Fruit fly (Drosophila melanogaster): Measurements from ENCODE around the gene PAPLA1.

The PAPLA1 gene

DNA sequence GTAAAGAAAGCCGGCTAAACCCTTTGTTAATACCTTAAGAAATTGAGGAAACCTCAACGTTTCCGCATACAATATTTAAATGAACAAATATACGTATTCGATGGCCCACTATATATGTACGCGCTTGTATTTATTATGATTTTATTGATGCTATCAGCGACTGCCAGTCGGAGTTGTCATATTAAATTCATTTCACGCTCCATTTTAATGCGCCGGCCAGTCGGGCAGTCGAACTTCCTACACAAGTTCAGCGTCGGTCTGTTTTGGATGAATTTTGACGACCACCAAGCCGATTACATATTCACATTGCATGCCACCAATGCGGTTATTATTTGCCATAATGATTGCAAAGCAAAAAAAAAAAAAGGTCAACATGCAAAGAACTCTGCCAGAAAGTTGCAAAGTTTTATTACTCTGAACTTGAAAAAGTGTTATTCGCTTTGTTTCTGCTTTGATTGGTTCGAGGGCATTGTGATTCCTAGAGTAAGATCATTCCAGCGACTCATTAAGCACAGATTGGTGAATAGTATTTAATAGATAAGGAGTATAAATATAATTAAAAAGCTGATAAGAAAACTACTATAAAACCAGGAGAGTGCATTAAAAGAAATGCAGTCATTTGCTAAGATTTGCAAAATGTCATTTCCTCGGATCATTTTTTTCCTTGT, 12.3 kb downstream of the PAPLA1 start, which contains the start of gene CG31606:
Gene CG31606, plus strand, starts transcription at position 618 of the 668 bp plus-strand sequence.
- TF ChIP-seq insv (optimal IDR thresholded peaks at IDR 0.05) = no peak
- no peak for TF ChIP-seq Myc (optimal IDR thresholded peaks at IDR 0.05)
- no peak for TF ChIP-seq Sin3A (optimal IDR thresholded peaks at IDR 0.05)
- TF ChIP-seq psq (optimal IDR thresholded peaks at IDR 0.05) = no peak
- TF ChIP-seq ttk (optimal IDR thresholded peaks at IDR 0.05) = no peak
- no peak for TF ChIP-seq h (optimal IDR thresholded peaks at IDR 0.05)

DNA sequence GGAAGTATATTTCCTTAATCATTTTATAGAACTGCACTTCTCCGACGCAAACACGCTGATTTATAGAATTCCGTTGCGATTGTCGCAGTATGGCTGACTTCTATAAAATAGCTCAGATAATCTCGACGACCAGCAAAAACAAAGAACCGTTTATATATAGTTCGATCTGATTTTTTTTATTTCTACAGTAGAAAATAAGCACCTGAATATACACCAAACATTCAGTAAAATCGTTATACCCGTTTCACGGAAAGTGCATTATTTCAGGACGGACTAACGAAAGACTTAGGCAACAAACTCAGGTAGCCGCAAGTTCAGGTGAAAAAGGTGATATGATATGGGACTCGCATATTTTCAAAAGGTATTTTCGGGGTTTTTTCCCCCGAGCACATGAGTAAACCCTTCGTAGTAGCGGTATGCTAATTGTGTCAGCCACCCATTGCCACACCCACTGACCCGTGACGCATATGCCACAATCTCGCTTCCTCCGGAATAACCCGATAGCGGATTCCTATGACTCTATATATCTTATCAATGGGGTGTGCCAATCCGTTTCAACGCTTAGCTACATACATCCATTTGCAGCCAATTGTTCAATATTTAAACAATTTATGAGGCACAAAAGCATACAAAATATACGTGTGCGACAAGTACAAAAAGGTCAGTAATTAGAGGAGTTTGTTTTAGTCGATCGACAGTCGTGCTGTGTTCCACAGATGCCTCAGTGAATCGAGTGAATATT, 14.2 kb downstream of the PAPLA1 start, which contains the start of the genes CG42763 and CG43394:
Gene CG42763, minus strand, starts transcription at position 41 of the 742 bp plus-strand sequence.
Gene CG43394, plus strand, starts transcription at position 692 of the 742 bp plus-strand sequence.
- TF ChIP-seq ttk (optimal IDR thresholded peaks at IDR 0.05) (no peak), psq (optimal IDR thresholded peaks at IDR 0.05) (no peak), Sin3A (optimal IDR thresholded peaks at IDR 0.05) (no peak), insv (optimal IDR thresholded peaks at IDR 0.05) (no peak), h (optimal IDR thresholded peaks at IDR 0.05) (no peak), Myc (optimal IDR thresholded peaks at IDR 0.05) (no peak)

DNA sequence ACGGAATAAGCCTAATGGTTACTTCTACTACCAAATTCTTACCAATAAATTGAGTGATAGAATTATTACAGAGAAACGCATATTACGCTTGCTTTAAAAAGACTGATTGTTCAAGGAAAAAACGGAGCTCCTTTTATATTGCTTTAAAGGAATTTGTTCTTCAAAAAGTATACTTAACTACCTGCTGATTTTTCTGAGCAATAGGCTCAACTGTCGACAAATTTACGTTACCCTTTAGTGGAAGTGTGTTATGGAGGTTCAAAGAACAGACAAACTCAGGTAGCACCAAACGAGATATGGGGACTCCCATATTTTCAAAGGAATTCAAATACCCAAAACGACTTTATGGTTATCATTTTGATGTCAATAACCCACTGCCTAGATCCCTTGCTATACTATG, 15.5 kb downstream of the PAPLA1 start, which contains the start of gene CG42762:
Gene CG42762, minus strand, starts transcription at position 101 of the 400 bp plus-strand sequence.
- TF ChIP-seq insv (optimal IDR thresholded peaks at IDR 0.05) = no peak
- no peak for TF ChIP-seq psq (optimal IDR thresholded peaks at IDR 0.05)
- TF ChIP-seq Myc (optimal IDR thresholded peaks at IDR 0.05) = no peak
- TF ChIP-seq h (optimal IDR thresholded peaks at IDR 0.05) = no peak

DNA sequence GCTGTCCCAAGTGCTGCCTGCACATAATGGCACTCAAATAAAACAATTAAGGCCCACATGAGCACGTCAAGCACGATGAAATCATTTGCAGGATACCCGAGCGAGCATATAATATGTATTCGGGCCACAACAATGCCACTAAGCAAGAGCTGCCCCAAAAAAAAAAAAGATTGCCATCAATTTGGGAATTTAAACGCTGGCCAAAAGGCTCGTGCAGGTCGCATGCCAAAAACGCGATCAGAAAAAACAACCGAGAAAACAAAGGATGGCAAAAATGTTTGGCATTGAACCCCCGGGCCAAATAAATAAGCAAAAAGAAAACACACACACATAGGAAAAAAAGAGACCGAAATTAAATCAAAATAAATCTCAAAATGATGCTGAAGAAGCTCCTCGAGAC, 16.7 kb downstream of the PAPLA1 start:
- TF ChIP-seq psq (optimal IDR thresholded peaks at IDR 0.05) (no peak), Sin3A (optimal IDR thresholded peaks at IDR 0.05) (no peak), h (optimal IDR thresholded peaks at IDR 0.05) (no peak), insv (optimal IDR thresholded peaks at IDR 0.05) (no peak)

DNA sequence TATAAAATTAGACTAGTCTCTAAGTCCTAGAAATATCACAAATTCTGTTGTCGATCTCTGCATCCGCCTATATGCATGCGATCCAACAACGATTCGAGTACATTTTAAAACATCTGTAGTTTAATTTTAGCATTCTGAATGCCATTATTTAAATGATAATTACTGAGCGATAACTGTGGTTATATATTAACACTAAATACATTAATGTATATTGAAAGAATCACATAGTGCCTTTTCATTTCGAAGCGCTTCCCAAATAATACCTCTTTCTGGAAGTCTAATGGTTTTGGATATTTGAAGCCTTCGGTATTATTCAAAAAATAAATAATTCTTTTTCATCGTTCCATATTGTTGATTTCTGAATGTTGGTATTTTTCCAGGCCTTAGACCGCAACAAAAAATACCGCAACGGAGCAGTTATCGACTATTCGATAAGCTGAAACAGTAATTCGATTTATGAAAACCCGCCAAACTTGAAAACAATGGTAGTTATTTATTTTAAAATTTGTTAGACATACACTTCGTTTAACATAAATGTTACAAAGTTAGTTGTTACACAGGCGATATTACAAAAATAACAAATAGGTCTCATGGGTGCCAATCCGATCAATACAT, 25.6 kb downstream of the PAPLA1 start:
- TF ChIP-seq Sin3A (optimal IDR thresholded peaks at IDR 0.05) = no peak
- no peak for TF ChIP-seq ttk (optimal IDR thresholded peaks at IDR 0.05)
- no peak for TF ChIP-seq insv (optimal IDR thresholded peaks at IDR 0.05)
- no peak for TF ChIP-seq Myc (optimal IDR thresholded peaks at IDR 0.05)
- TF ChIP-seq h (optimal IDR thresholded peaks at IDR 0.05) = no peak

DNA sequence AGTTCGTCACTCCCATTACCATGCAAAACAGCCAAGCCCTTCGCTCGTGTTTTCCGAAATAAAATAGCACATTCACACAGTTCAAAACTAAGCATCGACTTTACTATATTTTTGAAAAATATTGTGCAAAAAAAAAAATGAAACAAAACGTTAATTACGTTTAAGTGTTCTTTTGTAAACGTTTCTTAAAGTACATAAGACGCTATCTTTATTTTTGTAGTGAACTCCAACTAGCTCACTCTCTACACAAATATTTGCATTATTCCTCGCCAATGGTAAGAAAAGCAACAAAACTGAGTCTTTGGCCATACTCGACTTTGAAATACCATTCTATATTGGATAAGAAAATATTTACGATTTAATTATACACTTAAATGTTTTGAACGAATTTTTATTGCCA, 28.7 kb downstream of the PAPLA1 start:
- TF ChIP-seq insv (optimal IDR thresholded peaks at IDR 0.05) (no peak), h (optimal IDR thresholded peaks at IDR 0.05) (no peak), ttk (optimal IDR thresholded peaks at IDR 0.05) (no peak), Myc (optimal IDR thresholded peaks at IDR 0.05) (no peak), psq (optimal IDR thresholded peaks at IDR 0.05) (no peak), Sin3A (optimal IDR thresholded peaks at IDR 0.05) (no peak)

DNA sequence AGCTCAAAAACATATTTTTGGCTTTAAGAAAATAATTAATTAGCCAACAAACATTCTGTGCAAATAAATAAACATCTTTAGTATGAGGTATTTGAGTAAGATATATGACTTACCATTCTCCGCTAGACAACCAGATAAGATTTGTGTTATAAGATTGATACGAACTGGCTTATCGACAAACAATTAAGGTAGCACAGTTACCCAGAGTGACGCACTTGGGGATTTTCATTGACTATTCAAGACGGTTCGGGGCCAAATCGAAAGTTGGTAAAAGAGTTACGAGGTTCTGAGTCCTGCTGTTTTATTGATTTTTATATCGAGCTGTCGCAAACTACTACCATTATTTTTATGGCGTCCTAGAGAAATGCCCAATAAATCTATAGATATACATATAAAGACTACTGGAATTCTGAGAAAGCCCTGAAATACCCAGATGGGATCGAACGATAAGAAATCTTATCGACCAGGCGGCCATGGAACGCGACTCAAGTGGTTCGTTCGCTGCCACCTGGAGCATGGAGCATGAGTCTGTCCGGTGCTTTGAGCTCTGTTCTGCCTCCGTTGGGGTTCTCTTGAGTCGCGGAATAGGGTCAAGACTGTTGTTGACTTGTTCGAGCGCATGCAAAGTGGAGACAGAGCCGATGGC, 29.3 kb downstream of the PAPLA1 start:
- TF ChIP-seq insv (optimal IDR thresholded peaks at IDR 0.05) (no peak), ttk (optimal IDR thresholded peaks at IDR 0.05) (no peak), Myc (optimal IDR thresholded peaks at IDR 0.05) (no peak), psq (optimal IDR thresholded peaks at IDR 0.05) (no peak)

DNA sequence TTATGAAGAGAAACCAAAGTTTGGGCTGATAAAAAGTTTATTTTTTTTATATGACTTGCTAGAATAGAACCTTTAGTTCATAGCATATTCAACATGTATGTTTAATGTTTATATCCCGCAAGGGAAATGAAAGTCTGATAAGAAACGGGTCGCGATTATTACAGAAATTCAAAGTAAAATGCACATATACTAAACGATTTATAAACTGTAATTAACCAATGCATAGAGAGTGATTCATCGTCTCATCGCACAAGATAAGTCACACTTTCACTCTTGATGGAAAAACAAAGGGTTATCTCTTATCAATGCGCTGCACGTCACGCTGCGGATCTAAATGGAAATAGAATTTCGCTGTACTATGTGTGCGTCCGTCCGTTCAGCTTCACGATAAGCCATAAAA, 30.5 kb downstream of the PAPLA1 start:
- TF ChIP-seq ttk (optimal IDR thresholded peaks at IDR 0.05) (no peak), insv (optimal IDR thresholded peaks at IDR 0.05) (no peak), Sin3A (optimal IDR thresholded peaks at IDR 0.05) (no peak), h (optimal IDR thresholded peaks at IDR 0.05) (no peak), Myc (optimal IDR thresholded peaks at IDR 0.05) (no peak), psq (optimal IDR thresholded peaks at IDR 0.05) (no peak)

DNA sequence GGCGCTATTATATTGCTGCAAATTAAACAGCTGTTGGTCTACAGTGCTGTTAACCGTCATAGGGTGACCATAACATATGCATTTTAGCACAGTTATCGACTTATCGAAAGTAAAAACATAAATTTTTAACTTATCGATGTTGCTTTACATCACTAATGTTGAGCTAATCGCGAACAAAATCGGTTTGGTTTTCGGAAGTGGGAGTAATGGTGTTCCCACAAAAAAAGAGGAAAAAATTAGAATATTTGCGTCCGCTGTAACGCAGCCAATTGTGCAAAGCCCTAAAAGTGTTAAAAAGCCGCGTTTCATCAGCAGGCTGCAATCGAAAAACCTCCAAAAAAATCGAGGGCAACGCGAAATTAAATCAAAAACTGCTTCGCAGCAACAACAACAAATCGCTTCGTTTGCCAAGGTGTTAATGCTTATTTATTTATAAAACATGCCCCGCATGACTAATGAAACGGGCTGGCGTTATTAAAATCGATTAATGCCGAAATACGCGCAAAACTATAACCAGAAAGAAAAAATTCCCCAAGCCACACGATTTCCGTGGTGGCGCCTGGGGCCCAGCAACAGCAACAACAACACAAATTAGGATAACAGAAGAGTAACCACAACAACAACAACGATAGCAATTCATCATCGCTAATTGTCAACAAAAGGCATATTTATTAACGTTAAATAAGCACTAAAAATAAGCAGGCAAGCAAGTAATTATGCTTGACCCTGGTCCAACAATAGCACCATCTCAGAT, 32.4 kb downstream of the PAPLA1 start, which contains the start of the genes CG12375 and CG8668:
Gene CG12375, minus strand, starts transcription at position 42 of the 754 bp plus-strand sequence.
Gene CG8668, plus strand, starts transcription at position 153 of the 754 bp plus-strand sequence.
- TF ChIP-seq Sin3A (optimal IDR thresholded peaks at IDR 0.05) (no peak), psq (optimal IDR thresholded peaks at IDR 0.05) (no peak), Myc (optimal IDR thresholded peaks at IDR 0.05) (no peak), insv (optimal IDR thresholded peaks at IDR 0.05) (no peak), ttk (optimal IDR thresholded peaks at IDR 0.05) (no peak), h (optimal IDR thresholded peaks at IDR 0.05) (no peak)

DNA sequence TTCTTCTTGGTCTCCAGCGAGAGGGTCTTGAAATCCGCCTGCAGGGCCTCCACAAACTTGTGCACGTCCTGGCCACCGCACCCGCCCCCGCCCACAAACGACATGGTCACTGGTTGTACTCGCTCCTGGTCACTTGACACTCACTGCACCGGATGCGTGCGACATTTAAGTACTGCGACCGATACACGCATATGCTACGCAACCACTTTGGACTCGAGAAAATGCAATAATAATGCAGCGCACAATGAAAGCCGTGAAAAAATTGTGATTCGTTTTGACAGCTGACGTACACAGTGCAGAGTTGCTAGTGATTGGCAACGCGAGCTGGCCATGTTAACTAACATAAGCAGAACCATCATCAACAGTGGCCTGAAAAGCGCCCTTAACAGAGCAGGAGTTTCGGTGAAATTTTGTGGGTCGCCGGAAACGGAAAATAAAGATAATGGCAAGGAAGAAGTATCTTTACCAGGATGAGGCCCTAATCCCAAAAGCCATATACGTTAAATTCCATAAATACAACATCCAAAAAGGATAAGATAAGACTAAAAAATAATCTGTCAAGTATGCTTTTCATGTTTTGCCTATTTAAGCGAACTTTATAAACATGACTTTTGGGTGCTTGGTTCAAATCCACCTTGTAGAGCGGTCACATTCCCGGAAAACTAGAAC, 35.6 kb downstream of the PAPLA1 start, which contains the start of the genes mon2 and CG8673:
Gene mon2, minus strand, starts transcription at position 300 of the 669 bp plus-strand sequence.
Gene CG8673, plus strand, starts transcription at position 619 of the 669 bp plus-strand sequence.
- no peak for TF ChIP-seq ttk (optimal IDR thresholded peaks at IDR 0.05)
- TF ChIP-seq Myc (optimal IDR thresholded peaks at IDR 0.05) = no peak
- no peak for TF ChIP-seq psq (optimal IDR thresholded peaks at IDR 0.05)
- no peak for TF ChIP-seq h (optimal IDR thresholded peaks at IDR 0.05)
- TF ChIP-seq Sin3A (optimal IDR thresholded peaks at IDR 0.05) = no peak
- TF ChIP-seq insv (optimal IDR thresholded peaks at IDR 0.05) = no peak

Measured in Kc167 (cell line).